Fruit fly (Drosophila melanogaster) whole organism, prepupa: ENCODE data around the gene eIF1A.

Experiments used
- CG32006 ChIP-seq: fragments of 200-800 bp; sonication (Bioruptor generic); optimal IDR thresholded peaks from 3 replicates; lab custom pipeline; 2017; ENCODE audit warnings: missing biosample characterization, mild to moderate bottlenecking, missing genetic modification characterization
- CG3919 ChIP-seq: fragments of 200-800 bp; sonication (Bioruptor generic); optimal IDR thresholded peaks from 3 replicates; lab custom pipeline; 2016; ENCODE audit warnings: missing biosample characterization, missing genetic modification characterization
- Ets21C ChIP-seq: fragments of 200-800 bp; sonication (Bioruptor generic); optimal IDR thresholded peaks from 3 replicates; lab custom pipeline; 2016; ENCODE audit warnings: missing biosample characterization, missing genetic modification characterization
- Sox102F ChIP-seq: fragments of 200-800 bp; sonication (Bioruptor generic); optimal IDR thresholded peaks from 2 replicates; lab custom pipeline; 2016; ENCODE audit warnings: missing biosample characterization, mild to moderate bottlenecking, missing genetic modification characterization
- fkh ChIP-seq: fragments of 200-800 bp; sonication (Bioruptor generic); optimal IDR thresholded peaks from 3 replicates; lab custom pipeline; 2017; ENCODE audit warnings: missing biosample characterization, mild to moderate bottlenecking, missing genetic modification characterization, moderate library complexity
- salr ChIP-seq, 2 experiments: fragments of 200-800 bp; sonication (Bioruptor generic); optimal IDR thresholded peaks; 3 replicates each; lab custom pipeline; 2016 to 2018; ENCODE audit warnings: missing biosample characterization in 2 of 2, missing genetic modification characterization in 2 of 2, mild to moderate bottlenecking in 1 of 2

DNA sequence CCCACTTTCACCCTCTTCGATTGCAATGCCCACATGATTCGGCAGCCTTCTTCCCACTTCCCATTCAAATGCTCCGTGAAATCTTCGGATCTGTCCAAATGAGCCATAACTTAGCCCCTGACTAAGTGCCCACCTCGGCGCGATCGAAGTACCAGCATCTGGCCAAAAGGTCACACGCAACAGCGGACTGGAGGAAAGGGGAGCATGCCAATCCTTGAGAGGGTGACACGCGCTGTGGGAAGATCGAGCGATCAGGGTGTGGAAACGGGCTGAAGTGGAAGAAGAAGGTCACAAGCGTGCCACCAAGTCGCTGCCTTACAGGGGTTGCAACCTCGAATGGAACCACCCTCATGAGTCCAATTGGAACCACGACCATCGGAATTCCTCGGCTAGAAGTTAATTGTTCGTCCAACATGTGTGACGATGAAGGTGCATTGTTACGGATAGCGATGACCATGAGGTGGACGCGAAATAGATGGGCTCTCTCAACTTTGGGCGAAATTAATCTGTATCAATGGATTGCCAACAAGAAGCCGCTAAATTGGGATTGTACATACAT lies 39.7 kb upstream of the eIF1A start:
- TF ChIP-seq CG32006 (GFP tag; lab: Kevin White, UChicago) (no peak), Ets21C (no peak), salr (GFP tag; optimal IDR thresholded peaks at IDR 0.05; lab: Kevin White, UChicago) (no peak), Sox102F (GFP tag; lab: Kevin White, UChicago) (no peak), fkh (GFP tag; lab: Kevin White, UChicago) (no peak), CG3919 (GFP tag; lab: Kevin White, UChicago) (no peak)
